Worm (Caenorhabditis elegans): ENCODE results near the gene grl-14.

Gene grl-14

ce11 chrV:20793761-20794160 lies 31.6 kb upstream of the grl-14 start:
- TF ChIP-seq ceh-40 (GFP tag; IDR thresholded peaks at IDR 0.05) (no peak), nfya-1 (tag; optimal IDR thresholded peaks at IDR 0.05; ENCODE audit: borderline replicate concordance, insufficient read depth) (no peak), lir-1 (GFP tag; conservative IDR thresholded peaks at IDR 0.05) (no peak), sptf-2 (GFP tag; optimal IDR thresholded peaks at IDR 0.05) (no peak), ets-4 (GFP tag; optimal IDR thresholded peaks at IDR 0.05) (no peak), lag-1 (GFP tag; IDR thresholded peaks at IDR 0.05) (no peak), zim-3 (tag; optimal IDR thresholded peaks at IDR 0.05) (no peak), C06A6.2 (GFP tag; conservative IDR thresholded peaks at IDR 0.05) (no peak), K11D2.4 (GFP tag; IDR thresholded peaks at IDR 0.05) (peak; percentile 22; the same call in 1 of the 2 replicates), ztf-26 (tag; optimal IDR thresholded peaks at IDR 0.05) (no peak), T07F8.4 (tag; optimal IDR thresholded peaks at IDR 0.05) (no peak), tbx-9 (tag; optimal IDR thresholded peaks at IDR 0.05; ENCODE audit: borderline replicate concordance) (no peak), hrde-1 (tag; optimal IDR thresholded peaks at IDR 0.05; ENCODE audit: borderline replicate concordance) (no peak), lsy-27 (tag; optimal IDR thresholded peaks at IDR 0.05; ENCODE audit: borderline replicate concordance, insufficient read depth) (no peak), ztf-3 (GFP tag; optimal IDR thresholded peaks at IDR 0.05) (no peak), F55B11.4 (tag; optimal IDR thresholded peaks at IDR 0.05; ENCODE audit: borderline replicate concordance, insufficient read depth) (no peak), die-1 (tag; optimal IDR thresholded peaks at IDR 0.05) (no peak), cebp-2 (GFP tag; IDR thresholded peaks at IDR 0.05) (no peak), tlf-1 (GFP tag; optimal IDR thresholded peaks at IDR 0.05) (no peak), sea-2 (GFP tag; IDR thresholded peaks at IDR 0.05) (no peak), Y95B8A.8 (GFP tag; IDR thresholded peaks at IDR 0.05) (no peak), lin-40 (tag; optimal IDR thresholded peaks at IDR 0.05) (no peak), ZK185.1 (tag; optimal IDR thresholded peaks at IDR 0.05; ENCODE audit: poor library complexity, severe bottlenecking) (no peak), ceh-27 (GFP tag; optimal IDR thresholded peaks at IDR 0.05) (no peak), gei-17 (GFP tag; optimal IDR thresholded peaks at IDR 0.05) (no peak), zfh-2 (GFP tag; conservative IDR thresholded peaks at IDR 0.05) (peak; percentile 97), repo-1 (tag; optimal IDR thresholded peaks at IDR 0.05) (no peak), lin-54 (GFP tag; optimal IDR thresholded peaks at IDR 0.05) (no peak), tbp1 (GFP tag; optimal IDR thresholded peaks at IDR 0.05) (no peak), snpc-1.3 (tag; optimal IDR thresholded peaks at IDR 0.05; ENCODE audit: insufficient read depth) (no peak), lin-35 (GFP tag; optimal IDR thresholded peaks at IDR 0.05) (no peak), B0035.1 (tag; optimal IDR thresholded peaks at IDR 0.05) (no peak), him-1 (tag; optimal IDR thresholded peaks at IDR 0.05) (no peak), nhr-80 (tag; optimal IDR thresholded peaks at IDR 0.05) (peak; percentile 80), sdz-38 (tag; optimal IDR thresholded peaks at IDR 0.05) (no peak), bed-2 (GFP tag; IDR thresholded peaks at IDR 0.05) (no peak), lsl-1 (GFP tag; optimal IDR thresholded peaks at IDR 0.05) (no peak), hlh-12 (tag; optimal IDR thresholded peaks at IDR 0.05) (no peak), aptf-3 (GFP tag; IDR thresholded peaks at IDR 0.05) (0 out of 2 replicates have a peak, but pooled peaks have one; percentile 67), egl-44 (GFP tag; IDR thresholded peaks at IDR 0.05) (no peak), F23B12.7 (tag; optimal IDR thresholded peaks at IDR 0.05; ENCODE audit: insufficient read depth) (no peak), F37B4.10 (GFP tag; IDR thresholded peaks at IDR 0.05) (no peak), ekl-4 (GFP tag; IDR thresholded peaks at IDR 0.05) (no peak), egl-18 (GFP tag; IDR thresholded peaks at IDR 0.05) (no peak), mcd-1 (GFP tag; IDR thresholded peaks at IDR 0.05) (peak; percentile 24; the same call in 1 of the 2 replicates), nfya-2 (GFP tag; IDR thresholded peaks at IDR 0.05) (no peak), unc-130 (GFP tag; optimal IDR thresholded peaks at IDR 0.05) (no peak), nfyb-1 (GFP tag; IDR thresholded peaks at IDR 0.05) (no peak), ztf-25 (GFP tag; IDR thresholded peaks at IDR 0.05) (no peak)

Data from whole organism, young adult.